Fruit fly (Drosophila melanogaster): Measurements from ENCODE around the gene ko.

DNA sequence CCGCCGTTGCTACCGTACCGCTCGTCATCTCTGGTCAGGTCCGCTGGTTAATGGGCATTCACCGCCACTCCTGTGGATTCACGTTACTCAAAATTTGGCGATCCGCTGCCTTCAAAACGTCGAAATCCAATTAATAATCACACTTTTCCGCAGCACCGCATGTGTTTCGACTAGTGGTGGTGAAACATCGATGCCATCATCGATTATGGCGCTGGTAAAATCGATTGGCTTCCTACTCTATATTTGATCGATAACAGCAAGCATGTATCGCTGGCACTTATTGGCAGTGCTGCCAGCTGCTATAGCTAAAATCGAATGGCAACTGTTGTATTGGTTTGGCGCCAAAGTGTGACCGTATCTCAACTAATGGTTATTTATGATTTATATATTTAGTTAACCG is 4.9 kb upstream of the ko start:
- TF ChIP-seq spab (GFP tag; optimal IDR thresholded peaks at IDR 0.05) (no peak), Lpt (GFP tag; optimal IDR thresholded peaks at IDR 0.05) (no peak), fd85E (GFP tag; optimal IDR thresholded peaks at IDR 0.05) (no peak)
